Fruit fly (Drosophila melanogaster): ENCODE results near the gene jvl.

The jvl gene

DNA sequence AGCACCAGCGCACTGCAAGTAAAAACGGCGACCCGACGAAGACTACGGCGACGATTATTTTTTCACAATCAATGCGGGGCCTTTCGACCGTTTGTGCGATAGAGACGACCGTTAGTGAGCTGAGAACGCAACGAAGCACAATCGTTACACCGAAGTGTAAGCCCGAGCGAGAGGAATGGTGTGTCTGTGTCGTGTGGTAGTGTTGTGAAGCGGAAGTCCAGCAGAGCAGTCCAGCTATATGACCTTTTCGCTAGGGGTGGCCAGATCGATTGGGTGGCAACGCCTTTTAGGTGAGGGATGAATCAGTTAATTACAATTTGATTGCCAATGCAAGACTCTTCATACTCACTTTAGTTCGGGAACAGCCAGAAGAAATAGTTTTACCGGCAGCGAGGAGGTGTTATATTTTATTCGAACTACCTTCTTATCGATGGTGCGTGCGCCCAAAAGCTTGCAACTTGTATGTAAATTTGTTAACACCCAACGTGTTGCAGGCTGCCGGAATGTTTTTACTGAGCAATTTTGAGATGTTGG, 657 bp upstream of the jvl start (continued):
- TF ChIP-seq chm (GFP tag; IDR thresholded peaks at IDR 0.05) (peak; percentile 77), Dek (tag; optimal IDR thresholded peaks at IDR 0.05) (peak; percentile 47), CG7745 (tag; optimal IDR thresholded peaks at IDR 0.05) (peak; percentile 79), D19A (tag; optimal IDR thresholded peaks at IDR 0.05) (no peak), gsb-n (tag; optimal IDR thresholded peaks at IDR 0.05) (peak; percentile 2), CG1529 (GFP tag; optimal IDR thresholded peaks at IDR 0.05) (peak; percentile 22), klu (GFP tag; IDR thresholded peaks at IDR 0.05) (peak; percentile 47; the same call in 1 of the 2 replicates), lilli (GFP tag; optimal IDR thresholded peaks at IDR 0.05) (peak; percentile 68), Gsc (GFP tag; IDR thresholded peaks at IDR 0.05) (no peak), BtbVII (GFP tag; optimal IDR thresholded peaks at IDR 0.05) (peak; percentile 9), CG17612 (GFP tag; IDR thresholded peaks at IDR 0.05) (peak; percentile 35; the same call in 1 of the 2 replicates), sisA (GFP tag; IDR thresholded peaks at IDR 0.05) (peak; percentile 70), CG30403 (GFP tag; optimal IDR thresholded peaks at IDR 0.05) (peak; percentile 61), lmd (GFP tag; IDR thresholded peaks at IDR 0.05) (peak; percentile 71), inv (GFP tag; IDR thresholded peaks at IDR 0.05; ENCODE audit: partially characterized antibody) (no peak), salm (tag; optimal IDR thresholded peaks at IDR 0.05) (no peak), CG30431 (GFP tag; optimal IDR thresholded peaks at IDR 0.05) (no peak), ab (GFP tag; optimal IDR thresholded peaks at IDR 0.05) (peak; percentile 31), CG6765 (GFP tag; optimal IDR thresholded peaks at IDR 0.05) (peak; percentile 52), CG6683 (GFP tag; optimal IDR thresholded peaks at IDR 0.05) (no peak), Sry-β (GFP tag; optimal IDR thresholded peaks at IDR 0.05) (no peak), emc (GFP tag; optimal IDR thresholded peaks at IDR 0.05) (peak; percentile 33), CG2712 (tag; optimal IDR thresholded peaks at IDR 0.05) (peak; percentile 19), CG10431 (GFP tag; optimal IDR thresholded peaks at IDR 0.05) (peak; percentile 14), gt (GFP tag; IDR thresholded peaks at IDR 0.05) (peak; percentile 18; the same call in 1 of the 2 replicates), Adf1 (GFP tag; IDR thresholded peaks at IDR 0.05) (peak; percentile 72), CG6854 (GFP tag; optimal IDR thresholded peaks at IDR 0.05) (peak; percentile 64), HLH3B (GFP tag; IDR thresholded peaks at IDR 0.05) (peak; percentile 34; the same call in 1 of the 2 replicates), Opbp (GFP tag; IDR thresholded peaks at IDR 0.05; ENCODE audit: partially characterized antibody) (0 out of 3 replicates have a peak, but pooled peaks have one; percentile 46), CG3281 (GFP tag; optimal IDR thresholded peaks at IDR 0.05) (peak; percentile 64), CG11695 (GFP tag; IDR thresholded peaks at IDR 0.05) (no peak), Dfd (GFP tag; optimal IDR thresholded peaks at IDR 0.05) (no peak), H15 (GFP tag; IDR thresholded peaks at IDR 0.05) (no peak; the same call in 2 of the 3 replicates), Bgb (GFP tag; IDR thresholded peaks at IDR 0.05; ENCODE audit: partially characterized antibody) (peak; percentile 66), CG10654 (GFP tag; optimal IDR thresholded peaks at IDR 0.05) (no peak), Hr3 (GFP tag; optimal IDR thresholded peaks at IDR 0.05) (peak; percentile 44), dmrt99B (tag; optimal IDR thresholded peaks at IDR 0.05) (peak; percentile 29), mam (GFP tag; optimal IDR thresholded peaks at IDR 0.05) (peak; percentile 83), tup (GFP tag; optimal IDR thresholded peaks at IDR 0.05) (peak; percentile 11), Nf-YB (GFP tag; optimal IDR thresholded peaks at IDR 0.05) (peak; percentile 32), chn (GFP tag; optimal IDR thresholded peaks at IDR 0.05) (peak; percentile 71), croc (GFP tag; conservative IDR thresholded peaks at IDR 0.05) (peak; percentile 20; the same call in 2 of the 3 replicates), cato (GFP tag; optimal IDR thresholded peaks at IDR 0.05; ENCODE audit: borderline replicate concordance) (peak; percentile 47), dm (GFP tag; optimal IDR thresholded peaks at IDR 0.05) (peak; percentile 77), Tbp (GFP tag; optimal IDR thresholded peaks at IDR 0.05) (no peak), Hmr (GFP tag; optimal IDR thresholded peaks at IDR 0.05) (peak; percentile 74), dimm (GFP tag; IDR thresholded peaks at IDR 0.05) (no peak), GATAe (GFP tag; conservative IDR thresholded peaks at IDR 0.05) (no peak; the same call in 1 of the 2 replicates), CG4328 (GFP tag; optimal IDR thresholded peaks at IDR 0.05) (peak; percentile 82), bbx (GFP tag; IDR thresholded peaks at IDR 0.05; ENCODE audit: partially characterized antibody) (peak; percentile 39)

All from whole organism, embryonic.